Worm (Caenorhabditis elegans) whole organism, L4 larva: Measurements from ENCODE around the gene gex-2.

Experiments
- dve-1 ChIP-seq: sonication (generic microtip); optimal IDR thresholded peaks from 2 replicates; lab custom pipeline; 2017; ENCODE audit warnings: antibody characterized with exemption, mild to moderate bottlenecking, missing genetic modification characterization, missing compliant biosample characterization; ENCODE audit not compliant: insufficient read depth
- jun-1 ChIP-seq: fragments of 150-350 bp; optimal IDR thresholded peaks from 2 replicates; lab custom pipeline; 2014; ENCODE audit warnings: missing biosample characterization, missing genetic modification reagents, missing genetic modification characterization
- nhr-77 ChIP-seq: fragments of 150-350 bp; optimal IDR thresholded peaks from 2 replicates; lab custom pipeline; 2014; ENCODE audit warnings: missing biosample characterization, missing genetic modification characterization

ce11 chrIV:554005-554404 lies 18.6 kb upstream of the gex-2 start:
- TF ChIP-seq dve-1 (tag; lab: Kevin White, UChicago): no peak
- no peak for TF ChIP-seq nhr-77 (tag; lab: Kevin White, UChicago)
- no peak for TF ChIP-seq jun-1 (tag; lab: Kevin White, UChicago)
